Fruit fly (Drosophila melanogaster): ENCODE results near the gene CG3982.

Gene CG3982

DNA sequence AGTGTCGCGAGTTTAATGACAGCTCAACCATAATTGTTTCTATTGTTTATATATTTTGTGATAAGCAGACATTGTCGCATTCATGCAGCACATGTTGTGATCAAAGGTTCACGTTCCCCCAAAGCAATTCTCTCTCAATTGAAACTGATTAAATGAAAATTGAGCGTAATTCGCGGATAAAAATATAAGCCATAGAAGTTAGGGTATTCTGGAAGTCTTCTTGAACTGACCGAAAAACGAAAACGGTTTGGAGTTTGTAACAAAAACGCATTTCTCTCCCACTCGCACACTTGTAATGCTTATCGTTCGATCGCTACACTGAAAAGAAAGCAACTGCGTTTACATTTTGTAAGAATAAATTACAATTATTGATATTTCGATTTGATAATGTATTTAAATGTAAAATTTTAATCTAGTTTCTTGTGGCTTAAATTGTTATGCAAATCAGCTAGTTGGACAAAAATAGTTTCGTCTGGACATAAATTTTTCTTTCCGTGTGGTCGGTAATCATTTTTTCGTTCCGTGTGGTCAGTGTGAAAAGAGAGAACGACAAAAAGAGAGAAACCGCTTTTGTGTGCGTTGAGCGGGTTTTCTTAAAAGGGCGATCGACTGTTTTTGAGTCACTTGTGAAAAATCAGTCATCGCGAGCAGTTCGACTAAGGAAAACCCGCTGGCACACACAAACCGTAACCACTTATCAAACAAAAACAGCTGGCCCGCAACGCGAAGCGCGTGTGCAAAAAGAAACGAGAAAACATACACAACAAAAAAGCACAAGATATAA, 5.6 kb upstream of the CG3982 start, which contains the start of gene aay (continued):
- TF ChIP-seq Spps (tag; optimal IDR thresholded peaks at IDR 0.05) (peak; percentile 98), chn (GFP tag; optimal IDR thresholded peaks at IDR 0.05) (peak; percentile 98), inv (GFP tag; IDR thresholded peaks at IDR 0.05; ENCODE audit: partially characterized antibody) (no peak), CG16863 (GFP tag; optimal IDR thresholded peaks at IDR 0.05) (peak; percentile 97), CG7372 (GFP tag; IDR thresholded peaks at IDR 0.05) (peak; percentile 97), schlank (tag; optimal IDR thresholded peaks at IDR 0.05) (peak; percentile 93), Optix (GFP tag; IDR thresholded peaks at IDR 0.05) (peak; percentile 95), stwl (tag; optimal IDR thresholded peaks at IDR 0.05) (peak; percentile 88), pnt (GFP tag; optimal IDR thresholded peaks at IDR 0.05) (peak; percentile 95), CG32772 (GFP tag; IDR thresholded peaks at IDR 0.05) (peak; percentile 98), CG6272 (GFP tag; IDR thresholded peaks at IDR 0.05) (peak; percentile 97), H2.0 (GFP tag; IDR thresholded peaks at IDR 0.05) (peak; percentile 97), Sox100B (GFP tag; optimal IDR thresholded peaks at IDR 0.05) (peak; percentile 99), h (optimal IDR thresholded peaks at IDR 0.05) (no peak), CG17612 (GFP tag; IDR thresholded peaks at IDR 0.05) (peak; percentile 95), CG18476 (GFP tag; optimal IDR thresholded peaks at IDR 0.05) (peak; percentile 99), D19A (tag; optimal IDR thresholded peaks at IDR 0.05) (peak; percentile 99), HLH4C (GFP tag; IDR thresholded peaks at IDR 0.05; ENCODE audit: partially characterized antibody) (0 out of 3 replicates have a peak, but pooled peaks have one; percentile 37), tup (GFP tag; optimal IDR thresholded peaks at IDR 0.05) (peak; percentile 97), esg (GFP tag; conservative IDR thresholded peaks at IDR 0.05) (peak; percentile 98), ssp (GFP tag; IDR thresholded peaks at IDR 0.05) (peak; percentile 92), CG4328 (GFP tag; optimal IDR thresholded peaks at IDR 0.05) (peak; percentile 97), vvl (GFP tag; IDR thresholded peaks at IDR 0.05) (peak; percentile 99), CG7987 (GFP tag; optimal IDR thresholded peaks at IDR 0.05) (peak; percentile 97), gro (GFP tag; optimal IDR thresholded peaks at IDR 0.05) (peak; percentile 98), Sin3A (optimal IDR thresholded peaks at IDR 0.05) (no peak), unc-4 (GFP tag; IDR thresholded peaks at IDR 0.05; ENCODE audit: partially characterized antibody) (peak; percentile 34; the same call in 1 of the 2 replicates), aop (GFP tag; IDR thresholded peaks at IDR 0.05) (peak; percentile 84), Taf1 (GFP tag; IDR thresholded peaks at IDR 0.05) (peak; percentile 91), Asciz (GFP tag; optimal IDR thresholded peaks at IDR 0.05) (peak; percentile 99), bcd (GFP tag; optimal IDR thresholded peaks at IDR 0.05) (peak; percentile 99), CHES-1-like (GFP tag; optimal IDR thresholded peaks at IDR 0.05) (peak; percentile 97), Aef1 (GFP tag; IDR thresholded peaks at IDR 0.05) (peak; percentile 98), CG6254 (GFP tag; optimal IDR thresholded peaks at IDR 0.05) (peak; percentile 97), tap (tag; optimal IDR thresholded peaks at IDR 0.05) (peak; percentile 99), cad (GFP tag; optimal IDR thresholded peaks at IDR 0.05) (no peak), CG18262 (tag; optimal IDR thresholded peaks at IDR 0.05) (peak; percentile 100), Doc2 (GFP tag; IDR thresholded peaks at IDR 0.05) (peak; percentile 94), sqz (GFP tag; optimal IDR thresholded peaks at IDR 0.05) (peak; percentile 98), Nf-YB (GFP tag; optimal IDR thresholded peaks at IDR 0.05) (peak; percentile 92), mirr (GFP tag; optimal IDR thresholded peaks at IDR 0.05) (peak; percentile 90), zen2 (GFP tag; IDR thresholded peaks at IDR 0.05; ENCODE audit: partially characterized antibody) (no peak), trh (GFP tag; optimal IDR thresholded peaks at IDR 0.05) (peak; percentile 97), sob (GFP tag; IDR thresholded peaks at IDR 0.05) (peak; percentile 99), CG10565 (GFP tag; optimal IDR thresholded peaks at IDR 0.05) (peak; percentile 95), CG11247 (GFP tag; IDR thresholded peaks at IDR 0.05) (peak; percentile 97), B-H1 (GFP tag; IDR thresholded peaks at IDR 0.05) (peak; percentile 97), HHEX (GFP tag; optimal IDR thresholded peaks at IDR 0.05) (peak; percentile 98), Tbp (GFP tag; optimal IDR thresholded peaks at IDR 0.05) (no peak), ara (GFP tag; IDR thresholded peaks at IDR 0.05) (peak; percentile 98)

Data from whole organism, embryonic.